Worm (Caenorhabditis elegans) whole organism, L2 larva: ENCODE measurements around the gene ifbp-1.

Source experiments
- ZK546.5 ChIP-seq: sonication (generic microtip); optimal IDR thresholded peaks from 2 replicates; lab custom pipeline; 2017; ENCODE audit warnings: missing biosample characterization, missing genetic modification characterization
- alr-1 ChIP-seq: fragments of 150-350 bp; optimal IDR thresholded peaks from 2 replicates; lab custom pipeline; 2014; ENCODE audit warnings: missing biosample characterization, missing genetic modification characterization
- dmd-4 ChIP-seq: sonication (generic microtip); optimal IDR thresholded peaks from 2 replicates; lab custom pipeline; 2017; ENCODE audit warnings: missing biosample characterization, missing genetic modification characterization
- egl-27 ChIP-seq: sonication (generic microtip); optimal IDR thresholded peaks from 3 replicates; lab custom pipeline; 2017; ENCODE audit warnings: missing biosample characterization, missing genetic modification reagents, missing genetic modification characterization
- elt-1 ChIP-seq: fragments of 150-350 bp; optimal IDR thresholded peaks from 2 replicates; lab custom pipeline; 2014; ENCODE audit warnings: missing biosample characterization, missing genetic modification characterization
- fos-1 ChIP-seq: fragments of 150-350 bp; optimal IDR thresholded peaks from 2 replicates; lab custom pipeline; 2014; ENCODE audit warnings: missing biosample characterization, missing genetic modification characterization
- mdl-1 ChIP-seq, 2 experiments: fragments of 150-350 bp in 1 of 2; sonication (generic microtip) in 1 of 2; optimal IDR thresholded peaks; 2 replicates each; lab custom pipeline; 2017; ENCODE audit warnings: missing biosample characterization in 2 of 2, missing genetic modification characterization in 2 of 2
- nhr-25 ChIP-seq: fragments of 150-350 bp; sonication (generic microtip); optimal IDR thresholded peaks from 3 replicates; lab custom pipeline; 2014; ENCODE audit warnings: missing biosample characterization, missing genetic modification characterization
- snpc-4 ChIP-seq: fragments of 150-350 bp; optimal IDR thresholded peaks from 2 replicates; lab custom pipeline; 2014; ENCODE audit warnings: missing biosample characterization, missing genetic modification characterization
- unc-62 ChIP-seq: fragments of 150-350 bp; optimal IDR thresholded peaks from 2 replicates; lab custom pipeline; 2014; ENCODE audit warnings: missing biosample characterization, missing genetic modification reagents, missing genetic modification characterization
- zag-1 ChIP-seq: fragments of 150-350 bp; optimal IDR thresholded peaks from 2 replicates; lab custom pipeline; 2014; ENCODE audit warnings: missing biosample characterization, missing genetic modification characterization

DNA sequence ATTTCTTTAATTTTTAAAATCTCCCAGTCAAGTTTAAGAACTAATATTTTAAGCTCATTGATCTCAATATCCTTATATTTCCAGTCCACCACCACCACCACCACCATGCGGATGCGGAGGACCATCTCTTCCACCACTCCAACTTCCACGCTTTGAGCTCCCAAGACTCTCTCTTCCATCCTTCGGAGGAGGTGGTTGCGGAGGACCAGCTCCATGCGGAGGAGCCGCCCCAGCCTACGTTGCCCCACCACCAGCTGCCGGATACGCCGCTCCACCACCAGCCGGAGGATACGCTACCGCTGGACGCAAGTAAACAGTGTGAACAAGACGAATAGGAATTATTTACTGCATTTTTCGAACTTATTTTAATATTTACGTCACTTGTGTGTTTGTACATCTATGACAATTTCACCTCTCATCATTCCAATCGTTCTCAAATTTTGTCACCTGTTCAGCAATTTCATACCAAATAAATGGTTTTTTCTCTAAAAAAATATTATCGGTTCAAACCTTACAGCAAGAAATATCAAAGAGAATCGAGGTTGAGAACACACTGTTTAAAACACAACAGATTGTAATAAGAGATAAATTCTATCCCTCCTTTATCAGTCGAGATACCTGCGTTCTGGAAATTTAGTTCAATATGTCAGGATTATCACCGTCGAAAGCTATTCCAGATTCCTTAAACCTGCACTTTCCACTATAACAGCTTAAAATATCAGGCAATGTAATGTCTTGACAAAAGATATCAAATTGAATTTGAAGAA lies 31.3 kb upstream of the ifbp-1 start:
- TF ChIP-seq zag-1 (tag; lab: Kevin White, UChicago), result no peak
- TF ChIP-seq ZK546.5 (tag; lab: Kevin White, UChicago), result no peak
- no peak for TF ChIP-seq egl-27 (tag; lab: Kevin White, UChicago)
- no peak for TF ChIP-seq nhr-25 (tag; lab: Kevin White, UChicago)
- TF ChIP-seq dmd-4 (tag; lab: Kevin White, UChicago), result no peak
- no peak for TF ChIP-seq fos-1 (tag; lab: Kevin White, UChicago)
- no peak for TF ChIP-seq unc-62 (GFP tag; lab: Kevin White, UChicago)
- no peak for TF ChIP-seq mdl-1 (tag; optimal IDR thresholded peaks at IDR 0.05; lab: Kevin White, UChicago)
- no peak for TF ChIP-seq elt-1 (tag; lab: Kevin White, UChicago)
- TF ChIP-seq snpc-4, result no peak
- no peak for TF ChIP-seq alr-1 (tag; lab: Kevin White, UChicago)
